Fruit fly (Drosophila melanogaster): ENCODE data around the gene CG9386.

Gene CG9386

dm6 chr3R:9533181-9534124 is 21.8 kb downstream of the CG9386 start (continued):
- TF ChIP-seq ab (GFP tag; optimal IDR thresholded peaks at IDR 0.05) (peak; percentile 14), CoRest (tag; optimal IDR thresholded peaks at IDR 0.05) (peak; percentile 98), pho (GFP tag; optimal IDR thresholded peaks at IDR 0.05) (peak; percentile 95), CG14014 (GFP tag; IDR thresholded peaks at IDR 0.05) (peak; percentile 89), Bdp1 (GFP tag; optimal IDR thresholded peaks at IDR 0.05) (peak; percentile 84), CG12071 (GFP tag; optimal IDR thresholded peaks at IDR 0.05) (peak; percentile 92)

dm6 chr3R:9532437-9533180 is 22.6 kb downstream of the CG9386 start, which contains the start of gene by:
Gene by (minus strand): TSS chr3R:9533011.
- TF ChIP-seq CG13287 (GFP tag; IDR thresholded peaks at IDR 0.05; ENCODE audit: partially characterized antibody) (peak; percentile 34; the same call in 1 of the 2 replicates), Mrtf (GFP tag; IDR thresholded peaks at IDR 0.05) (no peak), ken (GFP tag; IDR thresholded peaks at IDR 0.05) (no peak), D19B (GFP tag; optimal IDR thresholded peaks at IDR 0.05) (no peak), hb (GFP tag; IDR thresholded peaks at IDR 0.05; ENCODE audit: partially characterized antibody) (no peak), Trl (optimal IDR thresholded peaks at IDR 0.05) (peak in 1 of 2 experiments; percentile 75), Trl (GFP tag; optimal IDR thresholded peaks at IDR 0.05) (no peak), CG7372 (GFP tag; IDR thresholded peaks at IDR 0.05) (no peak), CG14710 (tag; optimal IDR thresholded peaks at IDR 0.05) (no peak), gt (GFP tag; IDR thresholded peaks at IDR 0.05) (no peak), zen2 (GFP tag; IDR thresholded peaks at IDR 0.05; ENCODE audit: partially characterized antibody) (peak; percentile 49; the same call in 1 of the 3 replicates), CG8765 (GFP tag; IDR thresholded peaks at IDR 0.05) (no peak), CHES-1-like (GFP tag; optimal IDR thresholded peaks at IDR 0.05) (no peak), Rx (GFP tag; IDR thresholded peaks at IDR 0.05) (no peak), CG7839 (tag; optimal IDR thresholded peaks at IDR 0.05) (no peak), CG10543 (GFP tag; optimal IDR thresholded peaks at IDR 0.05) (peak; percentile 43), CG11560 (tag; IDR thresholded peaks at IDR 0.05) (no peak), MBD-R2 (GFP tag; IDR thresholded peaks at IDR 0.05) (no peak), run (tag; optimal IDR thresholded peaks at IDR 0.05) (no peak), disco-r (GFP tag; optimal IDR thresholded peaks at IDR 0.05) (no peak), tna (GFP tag; IDR thresholded peaks at IDR 0.05; ENCODE audit: partially characterized antibody) (peak; percentile 8; the same call in 1 of the 2 replicates), CG13894 (tag; optimal IDR thresholded peaks at IDR 0.05) (peak; percentile 19), sr (GFP tag; IDR thresholded peaks at IDR 0.05) (peak; percentile 60; the same call in 2 of the 3 replicates), CG10267 (tag; optimal IDR thresholded peaks at IDR 0.05) (no peak), chinmo (GFP tag; IDR thresholded peaks at IDR 0.05; ENCODE audit: partially characterized antibody) (peak; percentile 83; the same call in 3 of the 4 replicates), CG42726 (GFP tag; IDR thresholded peaks at IDR 0.05; ENCODE audit: partially characterized antibody) (0 out of 2 replicates have a peak, but pooled peaks have one; percentile 26), CG4328 (GFP tag; optimal IDR thresholded peaks at IDR 0.05) (no peak), CG17359 (tag; optimal IDR thresholded peaks at IDR 0.05) (no peak), pan (optimal IDR thresholded peaks at IDR 0.05) (no peak), pan (GFP tag; optimal IDR thresholded peaks at IDR 0.05 in 1 of 2, IDR thresholded peaks at IDR 0.05 in 1 of 2) (no peak), CG43689 (GFP tag; IDR thresholded peaks at IDR 0.05) (no peak), unc-4 (GFP tag; IDR thresholded peaks at IDR 0.05; ENCODE audit: partially characterized antibody) (0 out of 2 replicates have a peak, but pooled peaks have one; percentile 17), MESR4 (GFP tag; optimal IDR thresholded peaks at IDR 0.05) (no peak), Dbx (GFP tag; IDR thresholded peaks at IDR 0.05) (no peak), cg (GFP tag; optimal IDR thresholded peaks at IDR 0.05) (peak; percentile 47), CG31224 (GFP tag; IDR thresholded peaks at IDR 0.05) (no peak), dpn (GFP tag; optimal IDR thresholded peaks at IDR 0.05) (no peak), chm (GFP tag; IDR thresholded peaks at IDR 0.05) (peak; percentile 14; the same call in 1 of the 2 replicates), bbx (GFP tag; IDR thresholded peaks at IDR 0.05; ENCODE audit: partially characterized antibody) (peak; percentile 38; the same call in 1 of the 2 replicates)

All from whole organism, embryonic.